Worm (Caenorhabditis elegans): Measurements from ENCODE around the gene Y45F10C.1.
A peak's percentile ranks its signal among the peaks of the same experiment; 100 is the strongest.

The Y45F10C.1 gene

DNA sequence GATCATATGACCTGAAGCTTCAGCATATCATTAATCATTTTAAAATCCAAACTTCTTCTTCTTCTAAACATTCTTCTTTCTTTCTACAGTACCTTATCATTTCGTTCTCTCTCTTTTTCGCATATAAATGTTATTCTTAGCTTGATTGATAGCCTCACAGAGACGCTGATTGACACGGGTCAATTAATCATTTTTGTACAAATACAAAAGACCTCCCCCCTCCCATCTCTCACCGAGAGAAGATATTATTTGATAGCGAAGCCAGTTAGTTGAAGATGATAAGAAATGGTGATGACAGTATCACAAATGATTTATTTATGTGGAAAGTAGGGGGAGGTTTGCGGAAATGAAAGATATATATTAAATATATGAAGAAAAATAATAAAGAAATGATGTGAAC is 23.4 kb upstream of the Y45F10C.1 start (continued):
- TF ChIP-seq pqm-1 (tag; optimal IDR thresholded peaks at IDR 0.05) (no peak), ceh-82 (tag; optimal IDR thresholded peaks at IDR 0.05) (no peak), aly-2 (tag; optimal IDR thresholded peaks at IDR 0.05) (no peak), elt-3 (tag; optimal IDR thresholded peaks at IDR 0.05) (peak; percentile 38 to 95 (median 85)), ZK546.5 (tag; optimal IDR thresholded peaks at IDR 0.05) (no peak), sea-2 (GFP tag; optimal IDR thresholded peaks at IDR 0.05) (no peak), fkh-2 (tag; optimal IDR thresholded peaks at IDR 0.05) (no peak)

- TF ChIP-seq nfya-1 (tag; optimal IDR thresholded peaks at IDR 0.05; ENCODE audit: insufficient read depth) (peak; percentile 93), fkh-10 (GFP tag; optimal IDR thresholded peaks at IDR 0.05) (no peak), nhr-237 (tag; optimal IDR thresholded peaks at IDR 0.05) (no peak)
Observed at ce11 chrIV:13679495-13679894, 20.1 kb upstream of the Y45F10C.1 start.

- TF ChIP-seq nhr-28 (tag; optimal IDR thresholded peaks at IDR 0.05), result no peak
- no peak for TF ChIP-seq ZK546.5 (tag; optimal IDR thresholded peaks at IDR 0.05)
- no peak for TF ChIP-seq egl-27 (tag; optimal IDR thresholded peaks at IDR 0.05)
- TF ChIP-seq nhr-23 (tag; optimal IDR thresholded peaks at IDR 0.05), result no peak
- no peak for TF ChIP-seq pqm-1 (tag; optimal IDR thresholded peaks at IDR 0.05)
- TF ChIP-seq fkh-2 (tag; optimal IDR thresholded peaks at IDR 0.05), result no peak
- no peak for TF ChIP-seq elt-3 (tag; optimal IDR thresholded peaks at IDR 0.05)
- no peak for TF ChIP-seq mml-1 (tag; optimal IDR thresholded peaks at IDR 0.05)
- no peak for TF ChIP-seq elt-2 (tag; optimal IDR thresholded peaks at IDR 0.05)
- TF ChIP-seq hmg-11 (tag; optimal IDR thresholded peaks at IDR 0.05), result no peak
- TF ChIP-seq egl-5 (tag; optimal IDR thresholded peaks at IDR 0.05), result no peak
- TF ChIP-seq ceh-16 (tag; optimal IDR thresholded peaks at IDR 0.05), result no peak
- TF ChIP-seq sea-2 (GFP tag; optimal IDR thresholded peaks at IDR 0.05), result no peak
- no peak for TF ChIP-seq nhr-12 (tag; optimal IDR thresholded peaks at IDR 0.05)
- no peak for TF ChIP-seq daf-12 (tag; optimal IDR thresholded peaks at IDR 0.05)
- no peak for TF ChIP-seq ceh-82 (tag; optimal IDR thresholded peaks at IDR 0.05)
- no peak for TF ChIP-seq ama-1 (optimal IDR thresholded peaks at IDR 0.05)
- TF ChIP-seq lin-39 (tag; optimal IDR thresholded peaks at IDR 0.05), result no peak
Observed at ce11 chrIV:13678649-13679048, 19.3 kb upstream of the Y45F10C.1 start, which contains the start of gene srlf-26. TSS of gene srlf-26 (plus strand) at chrIV:13678949.

- no peak for TF ChIP-seq ceh-16 (tag; optimal IDR thresholded peaks at IDR 0.05)
- no peak for TF ChIP-seq eor-1 (tag; optimal IDR thresholded peaks at IDR 0.05)
- TF ChIP-seq skn-1 (tag; optimal IDR thresholded peaks at IDR 0.05), result no peak
- no peak for TF ChIP-seq nhr-67 (tag; optimal IDR thresholded peaks at IDR 0.05)
- no peak for TF ChIP-seq ceh-9 (tag; optimal IDR thresholded peaks at IDR 0.05)
- no peak for TF ChIP-seq nhr-77 (tag; optimal IDR thresholded peaks at IDR 0.05)
Observed at ce11 chrIV:13673504-13673903, 14.2 kb upstream of the Y45F10C.1 start, which contains the start of gene oac-48. TSS of gene oac-48 (plus strand) at chrIV:13673804.

DNA sequence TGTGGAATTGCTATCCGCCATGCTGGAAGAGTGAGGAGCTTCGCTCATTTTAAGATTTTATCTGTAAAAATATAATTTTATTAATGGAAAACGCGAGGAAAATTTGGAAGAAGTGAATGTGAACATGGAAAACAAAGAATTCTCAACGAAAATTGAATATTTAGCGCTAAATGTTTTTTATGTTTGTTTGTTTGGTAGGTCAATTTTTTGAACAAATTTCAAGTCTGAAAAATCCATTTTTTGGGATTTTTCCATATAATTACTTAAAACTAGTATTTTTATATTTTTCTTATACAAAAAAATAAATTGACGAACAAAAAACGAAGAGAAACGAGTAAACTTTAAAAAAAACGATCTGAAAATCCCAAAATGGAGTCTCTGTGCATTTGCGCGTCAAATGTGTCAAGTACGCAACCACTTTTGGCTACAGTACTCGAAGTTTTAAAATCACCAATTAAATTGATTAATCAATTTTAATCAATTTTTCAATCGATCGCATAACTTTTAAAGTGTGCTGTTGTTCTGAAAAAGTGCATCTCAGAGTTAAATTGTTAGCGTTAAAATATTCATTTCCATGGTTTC is 7.6 kb upstream of the Y45F10C.1 start, which contains the start of gene fbxa-215:
fbxa-215 (minus strand) TSS at position 61 of the 582 bp plus-strand sequence.
- TF ChIP-seq ama-1 (optimal IDR thresholded peaks at IDR 0.05), result no peak
- TF ChIP-seq fkh-2 (tag; optimal IDR thresholded peaks at IDR 0.05), result no peak
- no peak for TF ChIP-seq nhr-11 (tag; optimal IDR thresholded peaks at IDR 0.05)
- no peak for TF ChIP-seq pha-4 (tag; optimal IDR thresholded peaks at IDR 0.05)
- TF ChIP-seq eor-1 (tag; optimal IDR thresholded peaks at IDR 0.05), result no peak
- TF ChIP-seq lin-39 (tag; optimal IDR thresholded peaks at IDR 0.05), result no peak
- no peak for TF ChIP-seq nhr-77 (tag; optimal IDR thresholded peaks at IDR 0.05)
- no peak for TF ChIP-seq ceh-16 (tag; optimal IDR thresholded peaks at IDR 0.05)
- TF ChIP-seq elt-3 (tag; optimal IDR thresholded peaks at IDR 0.05), result no peak
- no peak for TF ChIP-seq unc-39 (tag; optimal IDR thresholded peaks at IDR 0.05)
- no peak for TF ChIP-seq aly-2 (tag; optimal IDR thresholded peaks at IDR 0.05)
- no peak for TF ChIP-seq egl-27 (tag; optimal IDR thresholded peaks at IDR 0.05)
- TF ChIP-seq nhr-237 (tag; optimal IDR thresholded peaks at IDR 0.05), result no peak
- no peak for TF ChIP-seq lsy-12 (tag; optimal IDR thresholded peaks at IDR 0.05)
- TF ChIP-seq nhr-23 (tag; optimal IDR thresholded peaks at IDR 0.05), result no peak
- no peak for TF ChIP-seq lin-15B (tag; optimal IDR thresholded peaks at IDR 0.05)

DNA sequence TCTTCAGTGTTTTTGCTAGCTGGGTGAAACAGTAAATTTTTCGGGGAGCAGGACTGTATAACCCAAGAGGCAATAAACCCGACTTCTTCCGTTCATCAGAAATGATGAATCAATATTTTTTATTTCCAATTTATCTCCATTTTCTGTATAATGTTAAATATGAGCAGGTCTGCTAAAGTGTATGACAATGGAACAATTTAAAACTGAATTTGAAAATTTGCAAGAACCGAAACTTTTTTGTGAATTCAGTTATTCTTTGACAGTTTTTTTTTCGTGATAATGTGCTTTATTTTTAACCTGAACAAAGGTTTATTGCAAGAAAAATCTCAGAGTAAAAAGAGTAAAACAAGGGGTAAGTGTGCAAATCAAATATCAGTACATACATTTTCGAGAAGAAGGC is 5.7 kb upstream of the Y45F10C.1 start:
- no peak for TF ChIP-seq fkh-10 (GFP tag; optimal IDR thresholded peaks at IDR 0.05)
- no peak for TF ChIP-seq nhr-237 (tag; optimal IDR thresholded peaks at IDR 0.05)
- no peak for TF ChIP-seq tbx-2 (tag; optimal IDR thresholded peaks at IDR 0.05)
- no peak for TF ChIP-seq lin-39 (tag; optimal IDR thresholded peaks at IDR 0.05)
- no peak for TF ChIP-seq elt-1 (tag; optimal IDR thresholded peaks at IDR 0.05)
- TF ChIP-seq aly-2 (tag; optimal IDR thresholded peaks at IDR 0.05), result no peak
- no peak for TF ChIP-seq nhr-12 (tag; optimal IDR thresholded peaks at IDR 0.05)
- TF ChIP-seq ceh-28 (tag; optimal IDR thresholded peaks at IDR 0.05), result no peak
- no peak for TF ChIP-seq mml-1 (tag; optimal IDR thresholded peaks at IDR 0.05)
- TF ChIP-seq snpc-4 (tag; optimal IDR thresholded peaks at IDR 0.05), result no peak
- no peak for TF ChIP-seq nhr-11 (tag; optimal IDR thresholded peaks at IDR 0.05)
- TF ChIP-seq nfya-1 (tag; optimal IDR thresholded peaks at IDR 0.05; ENCODE audit: insufficient read depth), result no peak
- no peak for TF ChIP-seq ama-1 (optimal IDR thresholded peaks at IDR 0.05)

Measured in whole organism, L3 larva.